Fruit fly (Drosophila melanogaster) whole organism, embryonic: ENCODE data around the gene Lcp65Ag2.
A peak's percentile ranks its signal among the peaks of the same experiment; 100 is the strongest.

Source experiments
- CG10147 ChIP-seq: fragments of 200-800 bp; sonication (Bioruptor generic); optimal IDR thresholded peaks from 2 replicates; lab custom pipeline; 2019; ENCODE audit warnings: missing biosample characterization, mild to moderate bottlenecking, missing genetic modification characterization, moderate library complexity
- CG10267 ChIP-seq: fragments of 200-800 bp; sonication (Bioruptor generic); optimal IDR thresholded peaks from 2 replicates; lab custom pipeline; 2018; ENCODE audit warnings: missing biosample characterization, mild to moderate bottlenecking, missing genetic modification characterization, moderate library complexity
- CG10565 ChIP-seq: fragments of 200-800 bp; sonication (Bioruptor generic); optimal IDR thresholded peaks from 3 replicates; lab custom pipeline; 2016; ENCODE audit warnings: missing biosample characterization, mild to moderate bottlenecking, missing genetic modification characterization
- CG11723 ChIP-seq: fragments of 200-800 bp; sonication (Bioruptor generic); optimal IDR thresholded peaks from 2 replicates; lab custom pipeline; 2017; ENCODE audit warnings: missing biosample characterization, mild to moderate bottlenecking, missing genetic modification characterization
- CG12104 ChIP-seq: fragments of 200-800 bp; sonication (Bioruptor generic); optimal IDR thresholded peaks from 3 replicates; lab custom pipeline; 2016; ENCODE audit warnings: missing biosample characterization, missing genetic modification characterization
- CG12659 ChIP-seq: fragments of 200-800 bp; sonication (Bioruptor generic); optimal IDR thresholded peaks from 3 replicates; lab custom pipeline; 2017; ENCODE audit warnings: mild to moderate bottlenecking, missing biosample characterization, missing genetic modification reagents, missing genetic modification characterization
- CG13123 ChIP-seq: fragments of 200-800 bp; sonication (Bioruptor generic); optimal IDR thresholded peaks from 2 replicates; lab custom pipeline; 2016; ENCODE audit warnings: missing biosample characterization, missing genetic modification characterization
- CG13624 ChIP-seq: fragments of 200-800 bp; sonication (Bioruptor generic); optimal IDR thresholded peaks from 2 replicates; lab custom pipeline; 2016; ENCODE audit warnings: missing biosample characterization, missing genetic modification characterization
- CG14014 ChIP-seq: fragments of 200-800 bp; sonication (Bioruptor generic); IDR thresholded peaks from 2 replicates; pipeline ENCODE4 v1.3.6; 2022; ENCODE audit warnings: missing biosample characterization, missing genetic modification characterization
- CG15514 ChIP-seq: fragments of 200-800 bp; sonication (Bioruptor generic); optimal IDR thresholded peaks from 3 replicates; lab custom pipeline; 2017; ENCODE audit warnings: missing biosample characterization, missing genetic modification characterization, mild to moderate bottlenecking, moderate library complexity, missing genetic modification reagents
- CG17328 ChIP-seq: fragments of 200-800 bp; sonication (Bioruptor generic); IDR thresholded peaks from 2 replicates; pipeline ENCODE4 v1.3.6; 2022; ENCODE audit warnings: missing biosample characterization, missing genetic modification characterization
- CG17802 ChIP-seq: fragments of 200-800 bp; sonication (Bioruptor generic); optimal IDR thresholded peaks from 2 replicates; lab custom pipeline; 2018; ENCODE audit warnings: missing biosample characterization, mild to moderate bottlenecking, missing genetic modification characterization, moderate library complexity
- CG17912 ChIP-seq: fragments of 200-800 bp; sonication (Bioruptor generic); optimal IDR thresholded peaks from 2 replicates; lab custom pipeline; 2018; ENCODE audit warnings: missing biosample characterization, mild to moderate bottlenecking, missing genetic modification characterization
- CG2889 ChIP-seq: fragments of 200-800 bp; sonication (Bioruptor generic); IDR thresholded peaks from 3 replicates; pipeline ENCODE4 v1.3.6; 2022; ENCODE audit warnings: missing biosample characterization, missing genetic modification characterization
- CG30403 ChIP-seq: fragments of 200-800 bp; sonication (Bioruptor generic); optimal IDR thresholded peaks from 3 replicates; lab custom pipeline; 2016; ENCODE audit warnings: missing biosample characterization, missing genetic modification characterization
- CG31365 ChIP-seq: fragments of 200-800 bp; sonication (Bioruptor generic); optimal IDR thresholded peaks from 2 replicates; lab custom pipeline; 2018; ENCODE audit warnings: missing biosample characterization, mild to moderate bottlenecking, missing genetic modification characterization
- CG32767 ChIP-seq: fragments of 200-800 bp; sonication (Bioruptor generic); IDR thresholded peaks from 2 replicates; pipeline ENCODE4 v1.3.6; 2022; ENCODE audit warnings: missing biosample characterization, missing genetic modification characterization
- CG5245 ChIP-seq: fragments of 200-800 bp; sonication (Bioruptor generic); optimal IDR thresholded peaks from 3 replicates; lab custom pipeline; 2016; ENCODE audit warnings: missing biosample characterization, missing genetic modification characterization
- CG6175 ChIP-seq: fragments of 200-800 bp; sonication (Bioruptor generic); IDR thresholded peaks from 3 replicates; pipeline ENCODE4 v1.3.6; 2022; ENCODE audit warnings: missing biosample characterization, missing genetic modification characterization
- CG6683 ChIP-seq: fragments of 200-800 bp; sonication (Bioruptor generic); optimal IDR thresholded peaks from 2 replicates; lab custom pipeline; 2017; ENCODE audit warnings: missing biosample characterization, mild to moderate bottlenecking, missing genetic modification characterization, missing genetic modification reagents
- CG8089 ChIP-seq: fragments of 200-800 bp; sonication (Bioruptor generic); optimal IDR thresholded peaks from 3 replicates; lab custom pipeline; 2016; ENCODE audit warnings: missing biosample characterization, missing genetic modification characterization
- CG8944 ChIP-seq: fragments of 200-800 bp; sonication (Bioruptor generic); optimal IDR thresholded peaks from 3 replicates; lab custom pipeline; 2016; ENCODE audit warnings: missing biosample characterization, missing genetic modification characterization
- CG9932 ChIP-seq: fragments of 200-800 bp; sonication (Bioruptor generic); IDR thresholded peaks from 2 replicates; pipeline ENCODE4 v1.3.6; 2022; ENCODE audit warnings: missing biosample characterization, missing genetic modification characterization
- D19A ChIP-seq: fragments of 200-800 bp; optimal IDR thresholded peaks from 3 replicates; lab custom pipeline; 2019; ENCODE audit warnings: missing biosample characterization, mild to moderate bottlenecking, missing genetic modification characterization, moderate library complexity
- Doc3 ChIP-seq: fragments of 200-800 bp; sonication (Bioruptor generic); IDR thresholded peaks from 3 replicates; pipeline ENCODE4 v1.3.6; 2022; ENCODE audit warnings: missing biosample characterization, missing genetic modification characterization; ENCODE audit not compliant: partially characterized antibody
- ERR ChIP-seq: fragments of 200-800 bp; sonication (Bioruptor generic); optimal IDR thresholded peaks from 2 replicates; lab custom pipeline; 2016; ENCODE audit warnings: missing biosample characterization, missing genetic modification characterization
- H2.0 ChIP-seq: fragments of 200-800 bp; sonication (Bioruptor generic); IDR thresholded peaks from 2 replicates; pipeline ENCODE4 v1.3.6; 2022; ENCODE audit warnings: missing biosample characterization, missing genetic modification characterization
- Hey ChIP-seq: fragments of 200-800 bp; sonication (Bioruptor generic); optimal IDR thresholded peaks from 3 replicates; lab custom pipeline; 2018; ENCODE audit warnings: missing biosample characterization, mild to moderate bottlenecking, missing genetic modification characterization
- Mad ChIP-seq: fragments of 200-800 bp; sonication (Bioruptor generic); optimal IDR thresholded peaks from 2 replicates; lab custom pipeline; 2016; ENCODE audit warnings: missing biosample characterization, missing genetic modification characterization
- Oli ChIP-seq: fragments of 200-800 bp; sonication (Bioruptor generic); optimal IDR thresholded peaks from 2 replicates; lab custom pipeline; 2018; ENCODE audit warnings: missing biosample characterization, mild to moderate bottlenecking, missing genetic modification characterization, moderate library complexity
- Pdp1 ChIP-seq, 2 experiments: fragments of 200-800 bp; sonication (Bioruptor generic); optimal IDR thresholded peaks; 3 replicates each; lab custom pipeline; 2016; ENCODE audit warnings: missing biosample characterization in 2 of 2, missing genetic modification characterization in 2 of 2, mild to moderate bottlenecking in 1 of 2, moderate library complexity in 1 of 2
- Sin3A ChIP-seq: fragments of >200 bp; optimal IDR thresholded peaks from 2 replicates; lab custom pipeline; 2018
- Spps ChIP-seq: fragments of 200-800 bp; sonication (Bioruptor generic); optimal IDR thresholded peaks from 2 replicates; lab custom pipeline; 2018; ENCODE audit warnings: missing biosample characterization, mild to moderate bottlenecking, missing genetic modification characterization
- Sry-δ ChIP-seq: fragments of 200-800 bp; sonication (Bioruptor generic); optimal IDR thresholded peaks from 2 replicates; lab custom pipeline; 2016; ENCODE audit warnings: missing biosample characterization, missing genetic modification characterization
- Xrp1 ChIP-seq: fragments of 200-800 bp; sonication (Bioruptor generic); IDR thresholded peaks from 2 replicates; pipeline ENCODE4 v1.3.6; 2022; ENCODE audit warnings: missing biosample characterization, missing genetic modification characterization
- aop ChIP-seq: fragments of 200-800 bp; sonication (Bioruptor generic); IDR thresholded peaks from 2 replicates; pipeline ENCODE4 v1.3.6; 2022; ENCODE audit warnings: missing biosample characterization, missing genetic modification characterization
- az2 ChIP-seq: fragments of 200-800 bp; sonication (Bioruptor generic); optimal IDR thresholded peaks from 3 replicates; lab custom pipeline; 2016; ENCODE audit warnings: missing biosample characterization, missing genetic modification characterization
- cas ChIP-seq: fragments of 200-800 bp; sonication (Bioruptor generic); IDR thresholded peaks from 2 replicates; pipeline ENCODE4 v1.3.6; 2022; ENCODE audit warnings: missing biosample characterization, missing genetic modification characterization
- chinmo ChIP-seq: fragments of 200-800 bp; sonication (Bioruptor generic); IDR thresholded peaks from 4 replicates; pipeline ENCODE4 v1.3.6; 2022; ENCODE audit warnings: missing biosample characterization, missing genetic modification characterization; ENCODE audit not compliant: partially characterized antibody
- eyg ChIP-seq: fragments of 200-800 bp; sonication (Bioruptor generic); optimal IDR thresholded peaks from 3 replicates; lab custom pipeline; 2016; ENCODE audit warnings: missing biosample characterization, missing genetic modification characterization
- gsb-n ChIP-seq: fragments of 200-800 bp; sonication (Bioruptor generic); optimal IDR thresholded peaks from 3 replicates; lab custom pipeline; 2018; ENCODE audit warnings: missing biosample characterization, mild to moderate bottlenecking, missing genetic modification characterization
- h ChIP-seq: fragments of >200 bp; optimal IDR thresholded peaks from 2 replicates; lab custom pipeline; 2017
- ham ChIP-seq: fragments of 200-800 bp; sonication (Bioruptor generic); IDR thresholded peaks from 2 replicates; pipeline ENCODE4 v1.3.6; 2022; ENCODE audit warnings: missing biosample characterization, missing genetic modification characterization
- inv ChIP-seq: fragments of 200-800 bp; sonication (Bioruptor generic); IDR thresholded peaks from 2 replicates; pipeline ENCODE4 v1.3.6; 2022; ENCODE audit warnings: missing biosample characterization, missing genetic modification characterization; ENCODE audit not compliant: partially characterized antibody
- jumu ChIP-seq: fragments of 200-800 bp; sonication (Bioruptor generic); optimal IDR thresholded peaks from 3 replicates; lab custom pipeline; 2016; ENCODE audit warnings: missing biosample characterization, missing genetic modification characterization
- nmo ChIP-seq: fragments of 200-800 bp; sonication (Bioruptor generic); optimal IDR thresholded peaks from 2 replicates; lab custom pipeline; 2018; ENCODE audit warnings: missing biosample characterization, mild to moderate bottlenecking, missing genetic modification characterization, moderate library complexity
- pb ChIP-seq: fragments of 200-800 bp; sonication (Bioruptor generic); optimal IDR thresholded peaks from 3 replicates; lab custom pipeline; 2016; ENCODE audit warnings: missing biosample characterization, missing genetic modification characterization
- row ChIP-seq: fragments of 200-800 bp; sonication (Bioruptor generic); IDR thresholded peaks from 3 replicates; pipeline ENCODE4 v1.3.6; 2022; ENCODE audit warnings: missing biosample characterization, missing genetic modification characterization
- sima ChIP-seq: fragments of 200-800 bp; sonication (Bioruptor generic); optimal IDR thresholded peaks from 2 replicates; lab custom pipeline; 2016; ENCODE audit warnings: missing biosample characterization, missing genetic modification characterization
- tll ChIP-seq, 2 experiments: fragments of 200-800 bp in 1 of 2; fragments of >200 bp in 1 of 2; sonication (Bioruptor generic) in 1 of 2; optimal IDR thresholded peaks; 2 replicates each; lab custom pipeline; 2017 to 2019; ENCODE audit warnings: missing biosample characterization in 2 of 2, missing genetic modification characterization in 2 of 2, mild to moderate bottlenecking in 1 of 2, moderate library complexity in 1 of 2
- yki ChIP-seq: fragments of >200 bp; optimal IDR thresholded peaks from 3 replicates; lab custom pipeline; 2018

The Lcp65Ag2 gene

DNA sequence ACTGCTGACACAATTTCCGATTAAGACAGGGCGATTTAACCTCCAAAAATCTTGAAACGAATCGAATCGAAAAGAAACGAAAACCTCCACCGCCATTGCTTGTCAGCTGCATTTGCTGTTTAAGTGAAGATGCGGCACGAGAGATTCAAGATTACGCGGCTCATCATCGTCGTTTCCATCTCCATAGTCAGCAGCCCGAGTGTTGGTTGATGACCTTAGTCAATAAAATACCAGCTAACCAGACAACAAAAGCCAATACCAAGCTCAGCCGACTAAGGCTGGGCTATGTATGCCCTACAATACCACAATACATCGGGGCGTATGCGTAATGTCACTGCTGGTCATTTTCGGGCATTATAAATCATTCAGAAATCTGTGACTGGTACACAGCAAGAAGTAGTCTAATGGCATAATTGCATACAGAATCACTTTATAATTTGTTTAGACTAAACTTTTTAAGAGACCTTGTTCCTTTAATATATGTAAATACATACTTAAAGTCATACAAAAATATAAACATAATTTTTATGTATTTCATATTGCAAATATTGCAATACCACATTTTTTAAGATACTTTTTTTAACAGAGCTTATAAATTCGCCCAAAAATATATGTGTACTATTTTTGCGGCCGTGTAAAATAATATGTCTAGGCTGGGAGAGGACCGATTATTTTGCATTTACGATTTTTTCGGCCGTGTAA, 7.5 kb upstream of the Lcp65Ag2 start (continued):
- TF ChIP-seq Xrp1 (GFP tag; lab: Robert Waterston, UW) (no peak), CG11723 (GFP tag; lab: Kevin White, UChicago) (no peak), sima (GFP tag; lab: Kevin White, UChicago) (no peak), az2 (GFP tag; lab: Kevin White, UChicago) (no peak), CG12659 (peak; percentile 4), CG32767 (no peak), Mad (GFP tag; lab: Kevin White, UChicago) (no peak), CG10565 (GFP tag; lab: Kevin White, UChicago) (no peak), CG10147 (GFP tag; lab: Kevin White, UChicago) (no peak), Oli (tag; lab: Kevin White, UChicago) (peak; percentile 33), D19A (tag; lab: Kevin White, UChicago) (no peak), Hey (tag; lab: Kevin White, UChicago) (no peak), CG17802 (no peak), chinmo (GFP tag; lab: Robert Waterston, UW) (peak; percentile 82; the same call in 2 of the 4 replicates), H2.0 (GFP tag; lab: Robert Waterston, UW) (no peak), CG9932 (GFP tag; lab: Robert Waterston, UW) (peak; percentile 39; the same call in 1 of the 2 replicates), h (lab: Kevin White, UChicago) (no peak), CG31365 (tag; lab: Kevin White, UChicago) (no peak), row (GFP tag; lab: Robert Waterston, UW) (0 out of 3 replicates have a peak, but pooled peaks have one; percentile 22), ham (GFP tag; lab: Robert Waterston, UW) (no peak), CG17912 (GFP tag; lab: Kevin White, UChicago) (no peak), Spps (tag; lab: Kevin White, UChicago) (no peak), Sin3A (lab: Kevin White, UChicago) (no peak), ERR (GFP tag; lab: Kevin White, UChicago) (no peak), CG5245 (no peak), CG17328 (no peak), eyg (GFP tag; lab: Kevin White, UChicago) (no peak), CG13624 (no peak), CG8944 (no peak), tll (GFP tag; optimal IDR thresholded peaks at IDR 0.05; lab: Kevin White, UChicago) (no peak), CG30403 (peak; percentile 2), Pdp1 (GFP tag; optimal IDR thresholded peaks at IDR 0.05; lab: Kevin White, UChicago) (no peak), CG14014 (GFP tag; lab: Robert Waterston, UW) (no peak), CG2889 (no peak), CG6175 (GFP tag; lab: Robert Waterston, UW) (no peak), CG6683 (GFP tag; lab: Kevin White, UChicago) (no peak), aop (GFP tag; lab: Robert Waterston, UW) (no peak), Doc3 (GFP tag; lab: Robert Waterston, UW) (no peak), CG8089 (GFP tag; lab: Kevin White, UChicago) (no peak), CG10267 (tag; lab: Kevin White, UChicago) (no peak), jumu (GFP tag; lab: Kevin White, UChicago) (no peak), CG12104 (GFP tag; lab: Kevin White, UChicago) (no peak), CG15514 (no peak), gsb-n (tag; lab: Kevin White, UChicago) (no peak), CG13123 (GFP tag; lab: Kevin White, UChicago) (no peak), pb (no peak), nmo (GFP tag; lab: Kevin White, UChicago) (no peak), inv (no peak), yki (lab: Kevin White, UChicago) (no peak), Sry-δ (no peak), cas (GFP tag; lab: Robert Waterston, UW) (no peak)
